Worm (Caenorhabditis elegans) whole organism, L3 larva: Measurements from ENCODE around the gene C48B4.13.

Experiments used
- R02D3.7 ChIP-seq: fragments of 150-350 bp; optimal IDR thresholded peaks from 2 replicates; lab custom pipeline; 2014; ENCODE audit warnings: missing biosample characterization, missing genetic modification characterization
- ZK546.5 ChIP-seq: sonication (generic microtip); optimal IDR thresholded peaks from 2 replicates; lab custom pipeline; 2017; ENCODE audit warnings: missing biosample characterization, missing genetic modification characterization
- aly-2 ChIP-seq: fragments of 150-350 bp; optimal IDR thresholded peaks from 2 replicates; lab custom pipeline; 2014; ENCODE audit warnings: missing biosample characterization, missing genetic modification characterization
- ama-1 ChIP-seq: fragments of 150-350 bp; optimal IDR thresholded peaks from 2 replicates; lab custom pipeline; 2018
- ceh-16 ChIP-seq: sonication (generic microtip); optimal IDR thresholded peaks from 2 replicates; lab custom pipeline; 2017; ENCODE audit warnings: missing biosample characterization, missing genetic modification characterization
- ceh-28 ChIP-seq: fragments of 150-350 bp; optimal IDR thresholded peaks from 2 replicates; lab custom pipeline; 2014; ENCODE audit warnings: missing biosample characterization, missing genetic modification reagents, missing genetic modification characterization
- ceh-82 ChIP-seq: fragments of 150-350 bp; optimal IDR thresholded peaks from 2 replicates; lab custom pipeline; 2014; ENCODE audit warnings: missing biosample characterization, missing genetic modification characterization
- ceh-9 ChIP-seq: sonication (generic microtip); optimal IDR thresholded peaks from 2 replicates; lab custom pipeline; 2018; ENCODE audit warnings: missing biosample characterization, missing genetic modification characterization
- daf-12 ChIP-seq: fragments of 150-350 bp; optimal IDR thresholded peaks from 2 replicates; lab custom pipeline; 2014; ENCODE audit warnings: missing biosample characterization, missing genetic modification reagents, missing genetic modification characterization
- egl-27 ChIP-seq: sonication (generic microtip); optimal IDR thresholded peaks from 4 replicates; lab custom pipeline; 2017; ENCODE audit warnings: missing biosample characterization, missing genetic modification reagents, missing genetic modification characterization
- egl-5 ChIP-seq: fragments of 150-350 bp; optimal IDR thresholded peaks from 2 replicates; lab custom pipeline; 2017; ENCODE audit warnings: missing biosample characterization, missing genetic modification reagents, missing genetic modification characterization, inconsistent platforms
- elt-1 ChIP-seq: fragments of 150-350 bp; optimal IDR thresholded peaks from 2 replicates; lab custom pipeline; 2014; ENCODE audit warnings: missing biosample characterization, missing genetic modification characterization
- elt-2 ChIP-seq: sonication (generic microtip); optimal IDR thresholded peaks from 2 replicates; lab custom pipeline; 2016; ENCODE audit warnings: missing genetic modification reagents, mild to moderate bottlenecking, missing genetic modification characterization, missing compliant biosample characterization
- elt-3 ChIP-seq, 3 experiments: fragments of 150-350 bp in 1 of 3; sonication (generic microtip) in 2 of 3; optimal IDR thresholded peaks; 2 replicates in 2 of 3; 4 replicates in 1 of 3; lab custom pipeline; 2014 to 2017; ENCODE audit warnings: missing biosample characterization in 3 of 3, missing genetic modification characterization in 3 of 3
- eor-1 ChIP-seq, 2 experiments: fragments of 150-350 bp; optimal IDR thresholded peaks; 2 replicates each; lab custom pipeline; 2014 to 2018; ENCODE audit warnings: missing biosample characterization in 2 of 2, missing genetic modification characterization in 2 of 2
- fkh-10 ChIP-seq: sonication (generic microtip); optimal IDR thresholded peaks from 2 replicates; lab custom pipeline; 2017; ENCODE audit warnings: missing biosample characterization, missing genetic modification reagents, missing genetic modification characterization
- fkh-2 ChIP-seq: fragments of 150-350 bp; optimal IDR thresholded peaks from 2 replicates; lab custom pipeline; 2014; ENCODE audit warnings: missing biosample characterization, missing genetic modification reagents, missing genetic modification characterization
- fos-1 ChIP-seq: fragments of 150-350 bp; optimal IDR thresholded peaks from 2 replicates; lab custom pipeline; 2014; ENCODE audit warnings: missing biosample characterization, missing genetic modification characterization
- hmg-11 ChIP-seq: sonication (generic microtip); optimal IDR thresholded peaks from 2 replicates; lab custom pipeline; 2016; ENCODE audit warnings: missing genetic modification characterization, missing compliant biosample characterization
- jun-1 ChIP-seq: fragments of 150-350 bp; optimal IDR thresholded peaks from 2 replicates; lab custom pipeline; 2014; ENCODE audit warnings: missing biosample characterization, missing genetic modification reagents, missing genetic modification characterization
- lin-15B ChIP-seq: fragments of 150-350 bp; optimal IDR thresholded peaks from 2 replicates; lab custom pipeline; 2014; ENCODE audit warnings: missing biosample characterization, missing genetic modification characterization
- lin-39 ChIP-seq: fragments of 150-350 bp; optimal IDR thresholded peaks from 2 replicates; lab custom pipeline; 2018; ENCODE audit warnings: missing biosample characterization, missing genetic modification reagents, missing genetic modification characterization
- lsy-12 ChIP-seq: sonication (generic microtip); optimal IDR thresholded peaks from 2 replicates; lab custom pipeline; 2016; ENCODE audit warnings: mild to moderate bottlenecking, missing genetic modification characterization, missing compliant biosample characterization
- mdl-1 ChIP-seq: fragments of 150-350 bp; optimal IDR thresholded peaks from 2 replicates; lab custom pipeline; 2014; ENCODE audit warnings: missing biosample characterization, missing genetic modification characterization
- mml-1 ChIP-seq: fragments of 150-350 bp; sonication (generic microtip); optimal IDR thresholded peaks from 3 replicates; lab custom pipeline; 2014; ENCODE audit warnings: missing biosample characterization, missing genetic modification characterization
- nfya-1 ChIP-seq: sonication (generic microtip); optimal IDR thresholded peaks from 2 replicates; lab custom pipeline; 2017; ENCODE audit warnings: missing genetic modification characterization, mild to moderate bottlenecking, missing compliant biosample characterization, antibody characterized with exemption, moderate library complexity; ENCODE audit not compliant: insufficient read depth
- nhr-11 ChIP-seq: fragments of 150-350 bp; optimal IDR thresholded peaks from 2 replicates; lab custom pipeline; 2014; ENCODE audit warnings: missing biosample characterization, missing genetic modification characterization
- nhr-23 ChIP-seq: fragments of 150-350 bp; optimal IDR thresholded peaks from 2 replicates; lab custom pipeline; 2014; ENCODE audit warnings: missing biosample characterization, missing genetic modification reagents, missing genetic modification characterization
- nhr-237 ChIP-seq: fragments of 150-350 bp; optimal IDR thresholded peaks from 2 replicates; lab custom pipeline; 2014; ENCODE audit warnings: missing biosample characterization, missing genetic modification characterization
- nhr-25 ChIP-seq: sonication (generic microtip); optimal IDR thresholded peaks from 2 replicates; lab custom pipeline; 2017; ENCODE audit warnings: missing biosample characterization, missing genetic modification characterization
- nhr-43 ChIP-seq: sonication (generic microtip); optimal IDR thresholded peaks from 2 replicates; lab custom pipeline; 2016; ENCODE audit warnings: mild to moderate bottlenecking, missing genetic modification characterization, missing compliant biosample characterization; ENCODE audit not compliant: poor library complexity, severe bottlenecking
- nhr-67 ChIP-seq: fragments of 150-350 bp; optimal IDR thresholded peaks from 2 replicates; lab custom pipeline; 2014; ENCODE audit warnings: missing biosample characterization, missing genetic modification characterization
- nhr-76 ChIP-seq: fragments of 150-350 bp; sonication (generic microtip); optimal IDR thresholded peaks from 5 replicates; lab custom pipeline; 2014; ENCODE audit warnings: missing biosample characterization, missing genetic modification characterization
- nhr-77 ChIP-seq: fragments of 150-350 bp; optimal IDR thresholded peaks from 2 replicates; lab custom pipeline; 2014; ENCODE audit warnings: missing biosample characterization, missing genetic modification characterization
- pha-4 ChIP-seq: fragments of 150-350 bp; optimal IDR thresholded peaks from 2 replicates; lab custom pipeline; 2014; ENCODE audit warnings: missing biosample characterization, missing genetic modification reagents, missing genetic modification characterization
- pqm-1 ChIP-seq: fragments of 150-350 bp; optimal IDR thresholded peaks from 2 replicates; lab custom pipeline; 2017; ENCODE audit warnings: missing biosample characterization, missing genetic modification characterization, inconsistent platforms
- sea-2 ChIP-seq: fragments of 150-350 bp; sonication (generic microtip); optimal IDR thresholded peaks from 4 replicates; lab custom pipeline; 2014; ENCODE audit warnings: missing biosample characterization, missing genetic modification reagents, missing genetic modification characterization
- skn-1 ChIP-seq: fragments of 150-350 bp; optimal IDR thresholded peaks from 2 replicates; lab custom pipeline; 2014; ENCODE audit warnings: missing biosample characterization, missing genetic modification characterization
- snpc-4 ChIP-seq: fragments of 150-350 bp; optimal IDR thresholded peaks from 2 replicates; lab custom pipeline; 2014; ENCODE audit warnings: missing biosample characterization, missing genetic modification characterization
- tbx-2 ChIP-seq: sonication (generic microtip); optimal IDR thresholded peaks from 2 replicates; lab custom pipeline; 2016; ENCODE audit warnings: mild to moderate bottlenecking, missing genetic modification characterization, missing compliant biosample characterization
- unc-39 ChIP-seq: sonication (generic microtip); optimal IDR thresholded peaks from 4 replicates; lab custom pipeline; 2017; ENCODE audit warnings: missing biosample characterization, missing genetic modification characterization
- unc-62 ChIP-seq: fragments of 150-350 bp; sonication (generic microtip); optimal IDR thresholded peaks from 4 replicates; lab custom pipeline; 2014; ENCODE audit warnings: missing biosample characterization, missing genetic modification reagents, missing genetic modification characterization
- zag-1 ChIP-seq: fragments of 150-350 bp; optimal IDR thresholded peaks from 2 replicates; lab custom pipeline; 2014; ENCODE audit warnings: missing biosample characterization, missing genetic modification characterization
- ztf-11 ChIP-seq: fragments of 150-350 bp; optimal IDR thresholded peaks from 2 replicates; lab custom pipeline; 2014; ENCODE audit warnings: missing biosample characterization, missing genetic modification characterization
- ztf-4 ChIP-seq: fragments of 150-350 bp; optimal IDR thresholded peaks from 2 replicates; lab custom pipeline; 2014; ENCODE audit warnings: missing biosample characterization, missing genetic modification characterization

C48B4.13 gene

ce11 chrIII:9612097-9612496, 43.5 kb downstream of the C48B4.13 start, which contains the start of gene bbs-4:
Gene bbs-4 (minus strand): TSS chrIII:9612197.
- no peak for TF ChIP-seq lin-39 (tag; lab: Kevin White, UChicago)
- no peak for TF ChIP-seq unc-62 (GFP tag; lab: Kevin White, UChicago)
- TF ChIP-seq pha-4 (tag; lab: Kevin White, UChicago): no peak
- no peak for TF ChIP-seq nhr-25
- TF ChIP-seq lsy-12 (tag; lab: Kevin White, UChicago): no peak
- no peak for TF ChIP-seq skn-1 (tag; lab: Kevin White, UChicago)
- no peak for TF ChIP-seq egl-27
- no peak for TF ChIP-seq ztf-11 (tag; lab: Kevin White, UChicago)
- no peak for TF ChIP-seq elt-3 (tag; optimal IDR thresholded peaks at IDR 0.05; lab: Kevin White, UChicago)
- TF ChIP-seq mml-1 (tag; lab: Kevin White, UChicago): no peak
- no peak for TF ChIP-seq fkh-2
- TF ChIP-seq nhr-77: no peak
- TF ChIP-seq hmg-11: no peak
- no peak for TF ChIP-seq nhr-76
- no peak for TF ChIP-seq eor-1 (tag; optimal IDR thresholded peaks at IDR 0.05; lab: Kevin White, UChicago)
- no peak for TF ChIP-seq nhr-43 (tag; lab: Kevin White, UChicago)
- no peak for TF ChIP-seq snpc-4 (tag; lab: Kevin White, UChicago)
- TF ChIP-seq egl-5 (tag; lab: Kevin White, UChicago): no peak

ce11 chrIII:9614211-9614610, 45.7 kb downstream of the C48B4.13 start, which contains the start of the genes pri-1 and F58A4.6:
Gene pri-1 (minus strand): TSS chrIII:9614281.
Gene F58A4.6 (plus strand): TSS chrIII:9614482.
- TF ChIP-seq pha-4 (tag; lab: Kevin White, UChicago) (no peak), unc-39 (tag; lab: Kevin White, UChicago) (no peak), nhr-11 (tag; lab: Kevin White, UChicago) (no peak), nhr-25 (peak; percentile 2), fkh-2 (no peak), ztf-4 (tag; lab: Kevin White, UChicago) (no peak), elt-2 (tag; lab: Kevin White, UChicago) (no peak), lin-15B (tag; lab: Kevin White, UChicago) (peak; percentile 48), nhr-23 (peak; percentile 43), hmg-11 (no peak), ceh-9 (no peak), ceh-28 (tag; lab: Kevin White, UChicago) (no peak), nfya-1 (tag; lab: Kevin White, UChicago) (peak; percentile 45)

- TF ChIP-seq unc-62 (GFP tag; lab: Kevin White, UChicago) (no peak), nhr-11 (tag; lab: Kevin White, UChicago) (no peak), tbx-2 (tag; lab: Kevin White, UChicago) (no peak), nhr-67 (no peak), unc-39 (tag; lab: Kevin White, UChicago) (no peak), pqm-1 (tag; lab: Kevin White, UChicago) (no peak)
Observed at ce11 chrIII:9615114-9615513, 46.6 kb downstream of the C48B4.13 start.

ce11 chrIII:9616426-9616825, 47.9 kb downstream of the C48B4.13 start, which contains the start of gene hcp-3:
Gene hcp-3 (minus strand): TSS chrIII:9616470.
- TF ChIP-seq jun-1 (tag; lab: Kevin White, UChicago) (no peak), nhr-25 (peak; percentile 27), lin-15B (tag; lab: Kevin White, UChicago) (peak; percentile 39), daf-12 (tag; lab: Kevin White, UChicago) (no peak), ztf-4 (tag; lab: Kevin White, UChicago) (no peak), unc-39 (tag; lab: Kevin White, UChicago) (no peak), fkh-10 (GFP tag; lab: Kevin White, UChicago) (no peak), nhr-23 (peak; percentile 45), ceh-16 (tag; lab: Kevin White, UChicago) (no peak), elt-1 (tag; lab: Kevin White, UChicago) (no peak), aly-2 (tag; lab: Kevin White, UChicago) (no peak), nhr-43 (tag; lab: Kevin White, UChicago) (no peak), ceh-82 (no peak), nhr-11 (tag; lab: Kevin White, UChicago) (no peak), elt-2 (tag; lab: Kevin White, UChicago) (peak; percentile 12), nfya-1 (tag; lab: Kevin White, UChicago) (peak; percentile 66), zag-1 (tag; lab: Kevin White, UChicago) (no peak), sea-2 (GFP tag; lab: Kevin White, UChicago) (no peak), mml-1 (tag; lab: Kevin White, UChicago) (no peak), nhr-237 (tag; lab: Kevin White, UChicago) (no peak), mdl-1 (tag; lab: Kevin White, UChicago) (no peak), elt-3 (tag; optimal IDR thresholded peaks at IDR 0.05; lab: Kevin White, UChicago) (no peak), skn-1 (tag; lab: Kevin White, UChicago) (no peak), unc-62 (GFP tag; lab: Kevin White, UChicago) (no peak), ceh-28 (tag; lab: Kevin White, UChicago) (peak; percentile 46), hmg-11 (peak; percentile 26), ama-1 (lab: Kevin White, UChicago) (no peak), eor-1 (tag; optimal IDR thresholded peaks at IDR 0.05; lab: Kevin White, UChicago) (no peak), nhr-67 (no peak), ZK546.5 (no peak), R02D3.7 (tag; lab: Kevin White, UChicago) (no peak), ceh-9 (no peak), tbx-2 (tag; lab: Kevin White, UChicago) (no peak), nhr-77 (no peak), fos-1 (tag; lab: Kevin White, UChicago) (no peak)
